Fruit fly (Drosophila melanogaster) whole organism, embryonic: ENCODE measurements around the gene IntS2.
A peak's percentile ranks its signal among the peaks of the same experiment; 100 is the strongest.

Experiments used
- C15 ChIP-seq: fragments of 200-800 bp; sonication (Bioruptor generic); IDR thresholded peaks from 3 replicates; pipeline ENCODE4 v1.3.6; 2022; ENCODE audit warnings: missing biosample characterization, missing genetic modification characterization
- CG10274 ChIP-seq: fragments of 200-800 bp; sonication (Bioruptor generic); optimal IDR thresholded peaks from 3 replicates; lab custom pipeline; 2017; ENCODE audit warnings: missing biosample characterization, mild to moderate bottlenecking, missing genetic modification characterization
- CG10979 ChIP-seq: fragments of 200-800 bp; sonication (Bioruptor generic); optimal IDR thresholded peaks from 2 replicates; lab custom pipeline; 2018; ENCODE audit warnings: missing biosample characterization, mild to moderate bottlenecking, missing genetic modification characterization, moderate library complexity
- CG13123 ChIP-seq: fragments of 200-800 bp; sonication (Bioruptor generic); optimal IDR thresholded peaks from 2 replicates; lab custom pipeline; 2016; ENCODE audit warnings: missing biosample characterization, missing genetic modification characterization
- CG13296 ChIP-seq: fragments of 200-800 bp; sonication (Bioruptor generic); optimal IDR thresholded peaks from 3 replicates; lab custom pipeline; 2018; ENCODE audit warnings: missing biosample characterization, mild to moderate bottlenecking, missing genetic modification characterization
- CG13624 ChIP-seq: fragments of 200-800 bp; sonication (Bioruptor generic); optimal IDR thresholded peaks from 2 replicates; lab custom pipeline; 2016; ENCODE audit warnings: missing biosample characterization, missing genetic modification characterization
- CG14014 ChIP-seq: fragments of 200-800 bp; sonication (Bioruptor generic); IDR thresholded peaks from 2 replicates; pipeline ENCODE4 v1.3.6; 2022; ENCODE audit warnings: missing biosample characterization, missing genetic modification characterization
- CG15269 ChIP-seq: fragments of 200-800 bp; sonication (Bioruptor generic); optimal IDR thresholded peaks from 2 replicates; lab custom pipeline; 2018; ENCODE audit warnings: missing biosample characterization, mild to moderate bottlenecking, missing genetic modification characterization, moderate library complexity
- CG16779 ChIP-seq: fragments of 200-800 bp; sonication (Bioruptor generic); IDR thresholded peaks from 2 replicates; pipeline ENCODE4 v1.3.6; 2022; ENCODE audit warnings: missing biosample characterization, missing genetic modification characterization
- CG17829 ChIP-seq: fragments of 200-800 bp; optimal IDR thresholded peaks from 2 replicates; lab custom pipeline; 2019; ENCODE audit warnings: missing biosample characterization, mild to moderate bottlenecking, missing genetic modification characterization, moderate library complexity
- CG2199 ChIP-seq: fragments of 200-800 bp; sonication (Bioruptor generic); IDR thresholded peaks from 3 replicates; pipeline ENCODE4 v1.3.6; 2022; ENCODE audit warnings: missing biosample characterization, missing genetic modification characterization
- CG2889 ChIP-seq: fragments of 200-800 bp; sonication (Bioruptor generic); IDR thresholded peaks from 3 replicates; pipeline ENCODE4 v1.3.6; 2022; ENCODE audit warnings: missing biosample characterization, missing genetic modification characterization
- CG31441 ChIP-seq: fragments of 200-800 bp; sonication (Bioruptor generic); IDR thresholded peaks from 2 replicates; pipeline ENCODE4 v1.3.6; 2022; ENCODE audit warnings: missing biosample characterization, missing genetic modification characterization
- CG4617 ChIP-seq: fragments of 200-800 bp; sonication (Bioruptor generic); optimal IDR thresholded peaks from 3 replicates; lab custom pipeline; 2016; ENCODE audit warnings: missing biosample characterization, missing genetic modification characterization, borderline replicate concordance
- CG5245 ChIP-seq: fragments of 200-800 bp; sonication (Bioruptor generic); optimal IDR thresholded peaks from 3 replicates; lab custom pipeline; 2016; ENCODE audit warnings: missing biosample characterization, missing genetic modification characterization
- CG6175 ChIP-seq: fragments of 200-800 bp; sonication (Bioruptor generic); IDR thresholded peaks from 3 replicates; pipeline ENCODE4 v1.3.6; 2022; ENCODE audit warnings: missing biosample characterization, missing genetic modification characterization
- CG6791 ChIP-seq: fragments of 200-800 bp; sonication (Bioruptor generic); IDR thresholded peaks from 3 replicates; pipeline ENCODE4 v1.3.6; 2022; ENCODE audit warnings: missing biosample characterization, missing genetic modification characterization; ENCODE audit not compliant: partially characterized antibody
- CG8089 ChIP-seq: fragments of 200-800 bp; sonication (Bioruptor generic); optimal IDR thresholded peaks from 3 replicates; lab custom pipeline; 2016; ENCODE audit warnings: missing biosample characterization, missing genetic modification characterization
- CG8281 ChIP-seq: fragments of 200-800 bp; sonication (Bioruptor generic); optimal IDR thresholded peaks from 2 replicates; lab custom pipeline; 2018; ENCODE audit warnings: missing biosample characterization, mild to moderate bottlenecking, missing genetic modification characterization, moderate library complexity
- CG8359 ChIP-seq: fragments of 200-800 bp; sonication (Bioruptor generic); optimal IDR thresholded peaks from 2 replicates; lab custom pipeline; 2017; ENCODE audit warnings: missing biosample characterization, mild to moderate bottlenecking, missing genetic modification characterization, borderline replicate concordance
- Camta ChIP-seq: fragments of 200-800 bp; sonication (Bioruptor generic); optimal IDR thresholded peaks from 2 replicates; lab custom pipeline; 2016; ENCODE audit warnings: missing biosample characterization, missing genetic modification characterization
- CrebB ChIP-seq: fragments of 200-800 bp; sonication (Bioruptor generic); optimal IDR thresholded peaks from 3 replicates; lab custom pipeline; 2018; ENCODE audit warnings: missing biosample characterization, mild to moderate bottlenecking, missing genetic modification characterization
- Dad ChIP-seq: fragments of 200-800 bp; sonication (Bioruptor generic); optimal IDR thresholded peaks from 3 replicates; lab custom pipeline; 2016; ENCODE audit warnings: missing biosample characterization, missing genetic modification characterization
- Doc3 ChIP-seq: fragments of 200-800 bp; sonication (Bioruptor generic); IDR thresholded peaks from 3 replicates; pipeline ENCODE4 v1.3.6; 2022; ENCODE audit warnings: missing biosample characterization, missing genetic modification characterization; ENCODE audit not compliant: partially characterized antibody
- ERR ChIP-seq: fragments of 200-800 bp; sonication (Bioruptor generic); optimal IDR thresholded peaks from 2 replicates; lab custom pipeline; 2016; ENCODE audit warnings: missing biosample characterization, missing genetic modification characterization
- Lim3 ChIP-seq: fragments of 200-800 bp; sonication (Bioruptor generic); IDR thresholded peaks from 2 replicates; pipeline ENCODE4 v1.3.6; 2022; ENCODE audit warnings: missing biosample characterization, missing genetic modification characterization
- Nf-YA ChIP-seq: fragments of 200-800 bp; sonication (Bioruptor generic); IDR thresholded peaks from 2 replicates; pipeline ENCODE4 v1.3.6; 2022; ENCODE audit warnings: missing biosample characterization, missing genetic modification characterization
- Oaz ChIP-seq: fragments of 200-800 bp; sonication (Bioruptor generic); IDR thresholded peaks from 2 replicates; pipeline ENCODE4 v1.3.6; 2022; ENCODE audit warnings: missing biosample characterization, missing genetic modification characterization
- Optix ChIP-seq: fragments of 200-800 bp; sonication (Bioruptor generic); IDR thresholded peaks from 3 replicates; pipeline ENCODE4 v1.3.6; 2022; ENCODE audit warnings: missing biosample characterization, missing genetic modification characterization
- Pdp1 ChIP-seq, 2 experiments: fragments of 200-800 bp; sonication (Bioruptor generic); optimal IDR thresholded peaks; 3 replicates each; lab custom pipeline; 2016; ENCODE audit warnings: missing biosample characterization in 2 of 2, missing genetic modification characterization in 2 of 2, mild to moderate bottlenecking in 1 of 2, moderate library complexity in 1 of 2
- Stat92E ChIP-seq, 3 experiments: fragments of >200 bp in 2 of 3; fragments of 200-800 bp in 1 of 3; sonication (Bioruptor generic) in 1 of 3; optimal IDR thresholded peaks; 2 replicates each; lab custom pipeline; 2017 to 2019; ENCODE audit warnings: missing biosample characterization in 3 of 3, missing genetic modification characterization in 3 of 3, mild to moderate bottlenecking in 1 of 3, moderate library complexity in 1 of 3
- Xrp1 ChIP-seq: fragments of 200-800 bp; sonication (Bioruptor generic); IDR thresholded peaks from 2 replicates; pipeline ENCODE4 v1.3.6; 2022; ENCODE audit warnings: missing biosample characterization, missing genetic modification characterization
- ara ChIP-seq: fragments of 200-800 bp; sonication (Bioruptor generic); IDR thresholded peaks from 2 replicates; pipeline ENCODE4 v1.3.6; 2022; ENCODE audit warnings: missing biosample characterization, missing genetic modification characterization
- ase ChIP-seq: fragments of 200-800 bp; sonication (Bioruptor generic); IDR thresholded peaks from 3 replicates; pipeline ENCODE4 v1.3.6; 2022; ENCODE audit warnings: missing biosample characterization, missing genetic modification characterization
- cas ChIP-seq: fragments of 200-800 bp; sonication (Bioruptor generic); IDR thresholded peaks from 2 replicates; pipeline ENCODE4 v1.3.6; 2022; ENCODE audit warnings: missing biosample characterization, missing genetic modification characterization
- danr ChIP-seq: fragments of 200-800 bp; sonication (Bioruptor generic); IDR thresholded peaks from 2 replicates; pipeline ENCODE4 v1.3.6; 2022; ENCODE audit warnings: missing biosample characterization, missing genetic modification characterization
- emc ChIP-seq: fragments of 200-800 bp; sonication (Bioruptor generic); optimal IDR thresholded peaks from 2 replicates; lab custom pipeline; 2016; ENCODE audit warnings: missing biosample characterization, missing genetic modification characterization
- grau ChIP-seq: fragments of 200-800 bp; optimal IDR thresholded peaks from 3 replicates; lab custom pipeline; 2019; ENCODE audit warnings: missing biosample characterization, mild to moderate bottlenecking, missing genetic modification characterization, moderate library complexity
- her ChIP-seq: fragments of 200-800 bp; sonication (Bioruptor generic); optimal IDR thresholded peaks from 2 replicates; lab custom pipeline; 2016; ENCODE audit warnings: missing biosample characterization, missing genetic modification characterization
- kah ChIP-seq: fragments of 200-800 bp; sonication (Bioruptor generic); optimal IDR thresholded peaks from 2 replicates; lab custom pipeline; 2018; ENCODE audit warnings: missing biosample characterization, mild to moderate bottlenecking, missing genetic modification characterization
- luna ChIP-seq: fragments of 200-800 bp; sonication (Bioruptor generic); optimal IDR thresholded peaks from 2 replicates; lab custom pipeline; 2016; ENCODE audit warnings: missing biosample characterization, missing genetic modification characterization
- org-1 ChIP-seq: fragments of 200-800 bp; sonication (Bioruptor generic); optimal IDR thresholded peaks from 2 replicates; lab custom pipeline; 2017; ENCODE audit warnings: missing biosample characterization, missing genetic modification characterization
- peb ChIP-seq: fragments of 200-800 bp; sonication (Bioruptor generic); IDR thresholded peaks from 2 replicates; pipeline ENCODE4 v1.3.6; 2022; ENCODE audit warnings: missing biosample characterization, missing genetic modification characterization
- prd ChIP-seq, 3 experiments: fragments of >200 bp in 2 of 3; fragments of 200-800 bp in 1 of 3; sonication (Bioruptor generic) in 1 of 3; optimal IDR thresholded peaks in 2 of 3; IDR thresholded peaks in 1 of 3; 2 replicates in 2 of 3; 3 replicates in 1 of 3; pipeline versions ENCODE4 v1.3.6 to Lab custom; 2017 to 2022; ENCODE audit warnings: missing biosample characterization in 1 of 3, missing genetic modification characterization in 1 of 3
- pzg ChIP-seq: fragments of 200-800 bp; sonication (Bioruptor generic); optimal IDR thresholded peaks from 3 replicates; lab custom pipeline; 2018; ENCODE audit warnings: missing biosample characterization, mild to moderate bottlenecking, missing genetic modification characterization, moderate library complexity
- salm ChIP-seq: fragments of 200-800 bp; sonication (Bioruptor generic); optimal IDR thresholded peaks from 2 replicates; lab custom pipeline; 2018; ENCODE audit warnings: missing biosample characterization, mild to moderate bottlenecking, missing genetic modification characterization
- sisA ChIP-seq: fragments of 200-800 bp; sonication (Bioruptor generic); IDR thresholded peaks from 2 replicates; pipeline ENCODE4 v1.3.6; 2022; ENCODE audit warnings: missing biosample characterization, missing genetic modification characterization
- tna ChIP-seq: fragments of 200-800 bp; sonication (Bioruptor generic); IDR thresholded peaks from 2 replicates; pipeline ENCODE4 v1.3.6; 2022; ENCODE audit warnings: missing biosample characterization, missing genetic modification characterization; ENCODE audit not compliant: partially characterized antibody
- trh ChIP-seq: fragments of 200-800 bp; sonication (Bioruptor generic); optimal IDR thresholded peaks from 2 replicates; lab custom pipeline; 2016; ENCODE audit warnings: missing biosample characterization, missing genetic modification characterization
- vfl ChIP-seq: fragments of 200-800 bp; sonication (Bioruptor generic); optimal IDR thresholded peaks from 2 replicates; lab custom pipeline; 2016; ENCODE audit warnings: missing biosample characterization, missing genetic modification characterization

The IntS2 gene

dm6 chrX:17696637-17697036 lies 40.0 kb upstream of the IntS2 start (continued):
- TF ChIP-seq Doc3 (GFP tag; lab: Robert Waterston, UW) (no peak), sisA (GFP tag; lab: Robert Waterston, UW) (peak; percentile 27; the same call in 1 of the 2 replicates), CG13624 (GFP tag; lab: Kevin White, UChicago) (peak; percentile 42), CG6791 (GFP tag; lab: Robert Waterston, UW) (no peak), pzg (GFP tag; lab: Kevin White, UChicago) (no peak), CG8089 (GFP tag; lab: Kevin White, UChicago) (no peak), prd (optimal IDR thresholded peaks at IDR 0.05; lab: Kevin White, UChicago) (no peak), prd (GFP tag; IDR thresholded peaks at IDR 0.05; lab: Robert Waterston, UW) (peak; percentile 66), CG2199 (GFP tag; lab: Robert Waterston, UW) (no peak), CG8359 (GFP tag; lab: Kevin White, UChicago) (no peak), CrebB (tag; lab: Kevin White, UChicago) (peak; percentile 10), tna (no peak), ase (GFP tag; lab: Robert Waterston, UW) (peak; percentile 28; the same call in 1 of the 3 replicates), Lim3 (GFP tag; lab: Robert Waterston, UW) (no peak), CG16779 (GFP tag; lab: Robert Waterston, UW) (0 out of 2 replicates have a peak, but pooled peaks have one; percentile 18), Oaz (GFP tag; lab: Robert Waterston, UW) (peak; percentile 37; the same call in 1 of the 2 replicates), CG4617 (GFP tag; lab: Kevin White, UChicago) (no peak), CG5245 (GFP tag; lab: Kevin White, UChicago) (no peak), grau (tag; lab: Kevin White, UChicago) (peak; percentile 31), peb (no peak), CG13123 (no peak), CG17829 (tag; lab: Kevin White, UChicago) (peak; percentile 33), trh (GFP tag; lab: Kevin White, UChicago) (no peak), CG2889 (peak; percentile 51; the same call in 1 of the 3 replicates), Dad (GFP tag; lab: Kevin White, UChicago) (no peak), luna (GFP tag; lab: Kevin White, UChicago) (no peak), CG31441 (GFP tag; lab: Robert Waterston, UW) (peak; percentile 50; the same call in 1 of the 2 replicates), vfl (no peak), kah (GFP tag; lab: Kevin White, UChicago) (no peak), salm (tag; lab: Kevin White, UChicago) (peak; percentile 36), CG14014 (peak; percentile 73), CG10274 (GFP tag; lab: Kevin White, UChicago) (no peak), CG6175 (GFP tag; lab: Robert Waterston, UW) (no peak), ERR (GFP tag; lab: Kevin White, UChicago) (no peak), CG8281 (peak; percentile 51), Stat92E (GFP tag; optimal IDR thresholded peaks at IDR 0.05; lab: Kevin White, UChicago) (no peak), Camta (GFP tag; lab: Kevin White, UChicago) (no peak), Optix (no peak), C15 (0 out of 3 replicates have a peak, but pooled peaks have one; percentile 12), CG10979 (tag; lab: Kevin White, UChicago) (no peak), Nf-YA (GFP tag; lab: Robert Waterston, UW) (no peak), her (GFP tag; lab: Kevin White, UChicago) (no peak), ara (GFP tag; lab: Robert Waterston, UW) (0 out of 2 replicates have a peak, but pooled peaks have one; percentile 14), emc (no peak), Xrp1 (GFP tag; lab: Robert Waterston, UW) (peak; percentile 62), org-1 (no peak), CG13296 (GFP tag; lab: Kevin White, UChicago) (peak; percentile 68), Pdp1 (GFP tag; optimal IDR thresholded peaks at IDR 0.05; lab: Kevin White, UChicago) (peak in 1 of 2 experiments; percentile 39), CG15269 (tag; lab: Kevin White, UChicago) (peak; percentile 84), cas (GFP tag; lab: Robert Waterston, UW) (no peak), danr (GFP tag; lab: Robert Waterston, UW) (peak; percentile 39; the same call in 1 of the 2 replicates)
